Worm (Caenorhabditis elegans) whole organism, mixed stage, embryonic: ENCODE results near the gene fbxb-74.

Experiments used
- M03D4.4 ChIP-seq: sonication (generic microtip); optimal IDR thresholded peaks from 2 replicates; lab custom pipeline; 2017; ENCODE audit warnings: mild to moderate bottlenecking, missing genetic modification characterization, missing compliant biosample characterization
- blmp-1 ChIP-seq: fragments of 150-350 bp; optimal IDR thresholded peaks from 2 replicates; lab custom pipeline; 2014; ENCODE audit warnings: missing biosample characterization, missing genetic modification characterization
- ceh-39 ChIP-seq: fragments of 150-350 bp; optimal IDR thresholded peaks from 2 replicates; lab custom pipeline; 2014; ENCODE audit warnings: missing biosample characterization, missing genetic modification characterization
- ceh-43 ChIP-seq: fragments of 200-800 bp; sonication (Bioruptor generic); optimal IDR thresholded peaks from 2 replicates; lab custom pipeline; 2018; ENCODE audit warnings: mild to moderate bottlenecking, missing genetic modification characterization, moderate library complexity, missing compliant biosample characterization
- ceh-83 ChIP-seq: fragments of 200-800 bp; sonication (Bioruptor generic); optimal IDR thresholded peaks from 2 replicates; lab custom pipeline; 2018; ENCODE audit warnings: mild to moderate bottlenecking, missing genetic modification characterization, missing compliant biosample characterization
- ces-1 ChIP-seq: fragments of 150-350 bp; optimal IDR thresholded peaks from 2 replicates; lab custom pipeline; 2014; ENCODE audit warnings: missing biosample characterization, missing genetic modification reagents, missing genetic modification characterization
- cnd-1 ChIP-seq: fragments of 200-800 bp; sonication (Bioruptor generic); optimal IDR thresholded peaks from 2 replicates; lab custom pipeline; 2018; ENCODE audit warnings: mild to moderate bottlenecking, missing genetic modification characterization, missing compliant biosample characterization
- elt-1 ChIP-seq: sonication (generic microtip); optimal IDR thresholded peaks from 2 replicates; lab custom pipeline; 2017; ENCODE audit warnings: missing genetic modification characterization, mild to moderate bottlenecking, missing compliant biosample characterization, antibody characterized with exemption, moderate library complexity, borderline replicate concordance; ENCODE audit not compliant: insufficient read depth
- flh-1 ChIP-seq: fragments of 200-800 bp; sonication (Bioruptor generic); optimal IDR thresholded peaks from 2 replicates; lab custom pipeline; 2018; ENCODE audit warnings: mild to moderate bottlenecking, missing genetic modification characterization, moderate library complexity, missing compliant biosample characterization
- ham-2 ChIP-seq: fragments of 200-800 bp; sonication (Bioruptor generic); optimal IDR thresholded peaks from 2 replicates; lab custom pipeline; 2018; ENCODE audit warnings: mild to moderate bottlenecking, missing genetic modification characterization, missing compliant biosample characterization
- hlh-1 ChIP-seq: fragments of 150-350 bp; optimal IDR thresholded peaks from 2 replicates; lab custom pipeline; 2014; ENCODE audit warnings: missing biosample characterization, missing genetic modification reagents, missing genetic modification characterization
- lin-13 ChIP-seq: fragments of 150-350 bp; optimal IDR thresholded peaks from 2 replicates; lab custom pipeline; 2014; ENCODE audit warnings: missing biosample characterization, missing genetic modification characterization
- lin-32 ChIP-seq: fragments of 200-800 bp; sonication (Bioruptor generic); optimal IDR thresholded peaks from 2 replicates; lab custom pipeline; 2018; ENCODE audit warnings: mild to moderate bottlenecking, missing genetic modification characterization, missing compliant biosample characterization
- lsy-2 ChIP-seq: fragments of 150-350 bp; optimal IDR thresholded peaks from 2 replicates; lab custom pipeline; 2014; ENCODE audit warnings: missing biosample characterization, missing genetic modification characterization
- mab-5 ChIP-seq: fragments of 150-350 bp; optimal IDR thresholded peaks from 2 replicates; lab custom pipeline; 2014; ENCODE audit warnings: missing biosample characterization, missing genetic modification characterization
- mep-1 ChIP-seq: fragments of 150-350 bp; optimal IDR thresholded peaks from 2 replicates; lab custom pipeline; 2017; ENCODE audit warnings: missing biosample characterization, missing genetic modification reagents, missing genetic modification characterization, inconsistent platforms
- mls-2 ChIP-seq: sonication (generic microtip); optimal IDR thresholded peaks from 2 replicates; lab custom pipeline; 2016; ENCODE audit warnings: mild to moderate bottlenecking, missing genetic modification characterization, moderate library complexity, missing compliant biosample characterization
- nhr-12 ChIP-seq: fragments of 150-350 bp; optimal IDR thresholded peaks from 2 replicates; lab custom pipeline; 2014; ENCODE audit warnings: missing biosample characterization, missing genetic modification characterization
- nhr-2 ChIP-seq: fragments of 150-350 bp; optimal IDR thresholded peaks from 2 replicates; lab custom pipeline; 2014; ENCODE audit warnings: missing biosample characterization, missing genetic modification characterization
- nhr-237 ChIP-seq: fragments of 150-350 bp; optimal IDR thresholded peaks from 2 replicates; lab custom pipeline; 2014; ENCODE audit warnings: missing biosample characterization, missing genetic modification characterization
- nhr-28 ChIP-seq: fragments of 150-350 bp; optimal IDR thresholded peaks from 2 replicates; lab custom pipeline; 2014; ENCODE audit warnings: missing biosample characterization, missing genetic modification characterization
- nhr-76 ChIP-seq: sonication (generic microtip); optimal IDR thresholded peaks from 2 replicates; lab custom pipeline; 2017; ENCODE audit warnings: missing biosample characterization, missing genetic modification characterization
- sem-2 ChIP-seq: fragments of 200-800 bp; sonication (Bioruptor generic); optimal IDR thresholded peaks from 2 replicates; lab custom pipeline; 2018; ENCODE audit warnings: mild to moderate bottlenecking, missing genetic modification characterization, missing compliant biosample characterization
- snpc-4 ChIP-seq: fragments of 150-350 bp; optimal IDR thresholded peaks from 2 replicates; lab custom pipeline; 2014; ENCODE audit warnings: missing biosample characterization, missing genetic modification characterization
- sptf-1 ChIP-seq: sonication (generic microtip); optimal IDR thresholded peaks from 2 replicates; lab custom pipeline; 2017; ENCODE audit warnings: mild to moderate bottlenecking, missing genetic modification characterization, moderate library complexity, missing compliant biosample characterization
- tbx-8 ChIP-seq: fragments of 200-800 bp; sonication (Bioruptor generic); optimal IDR thresholded peaks from 2 replicates; lab custom pipeline; 2018; ENCODE audit warnings: mild to moderate bottlenecking, missing genetic modification characterization, moderate library complexity, missing compliant biosample characterization
- unc-120 ChIP-seq: sonication (generic microtip); optimal IDR thresholded peaks from 2 replicates; lab custom pipeline; 2017; ENCODE audit warnings: missing genetic modification characterization, missing compliant biosample characterization; ENCODE audit not compliant: poor library complexity, severe bottlenecking
- unc-39 ChIP-seq: fragments of 150-350 bp; optimal IDR thresholded peaks from 2 replicates; lab custom pipeline; 2014; ENCODE audit warnings: missing biosample characterization, missing genetic modification characterization
- unc-62 ChIP-seq: fragments of 150-350 bp; optimal IDR thresholded peaks from 2 replicates; lab custom pipeline; 2014; ENCODE audit warnings: missing biosample characterization, missing genetic modification reagents, missing genetic modification characterization
- zip-8 ChIP-seq: fragments of 150-350 bp; optimal IDR thresholded peaks from 2 replicates; lab custom pipeline; 2014; ENCODE audit warnings: missing biosample characterization, missing genetic modification characterization

fbxb-74 gene

DNA sequence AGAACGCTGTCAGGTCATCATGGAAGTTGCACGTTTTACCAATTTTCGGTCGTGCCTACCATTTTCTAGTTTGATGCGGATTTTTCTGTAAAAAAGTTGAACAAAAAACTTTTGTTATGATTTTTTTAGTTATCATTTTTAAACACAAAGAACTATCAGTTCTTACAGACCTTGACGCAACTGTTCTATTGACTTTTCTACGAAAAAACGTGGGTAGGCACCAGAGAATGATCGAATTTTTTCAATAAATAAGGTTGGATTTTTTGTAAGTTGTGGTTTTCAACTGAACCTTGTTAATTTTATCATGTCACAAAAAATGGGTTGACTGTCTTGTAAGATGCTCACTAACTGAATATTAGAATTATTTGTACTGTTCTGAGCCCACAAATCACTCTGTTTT is 39.5 kb upstream of the fbxb-74 start:
- TF ChIP-seq ceh-43 (GFP tag; lab: Kevin White, UChicago) (no peak), hlh-1 (tag; lab: Kevin White, UChicago) (no peak), nhr-28 (tag; lab: Kevin White, UChicago) (no peak), cnd-1 (tag; lab: Kevin White, UChicago) (no peak), nhr-76 (tag; lab: Kevin White, UChicago) (no peak), lsy-2 (no peak), ceh-83 (no peak), lin-13 (tag; lab: Kevin White, UChicago) (no peak), zip-8 (tag; lab: Kevin White, UChicago) (no peak), unc-62 (GFP tag; lab: Kevin White, UChicago) (no peak), snpc-4 (tag; lab: Kevin White, UChicago) (no peak), nhr-2 (no peak), nhr-237 (tag; lab: Kevin White, UChicago) (no peak)

DNA sequence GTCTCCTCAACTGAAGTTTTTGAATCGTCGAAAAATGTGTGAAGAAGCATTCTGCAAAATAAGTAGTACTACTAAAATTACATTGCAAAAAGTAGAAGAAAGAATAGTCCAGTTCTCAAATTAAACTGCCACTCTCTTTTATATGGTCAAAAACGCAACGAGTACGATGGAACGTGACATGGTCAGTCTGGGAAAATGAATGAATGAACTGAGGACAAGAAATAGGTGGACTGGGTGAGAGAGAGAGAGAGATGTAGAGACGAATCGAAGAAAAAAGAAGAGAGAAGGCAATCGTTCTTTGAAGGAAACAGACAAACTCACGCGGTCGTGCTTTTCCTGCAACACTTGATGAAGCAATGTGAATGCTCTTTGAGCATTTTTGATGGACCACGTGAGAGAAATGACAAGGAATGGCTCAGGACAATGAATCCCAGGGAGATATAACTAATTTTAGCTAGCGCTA is 38.0 kb upstream of the fbxb-74 start, which contains the start of gene M01H9.3:
Gene M01H9.3, minus strand, starts transcription at position 51 of the 463 bp plus-strand sequence.
- TF ChIP-seq sem-2 (no peak), mep-1 (tag; lab: Kevin White, UChicago) (peak; percentile 19), unc-120 (tag; lab: Kevin White, UChicago) (peak; percentile 35)
- TF ChIP-seq, all 35 proteins: peak for 2

DNA sequence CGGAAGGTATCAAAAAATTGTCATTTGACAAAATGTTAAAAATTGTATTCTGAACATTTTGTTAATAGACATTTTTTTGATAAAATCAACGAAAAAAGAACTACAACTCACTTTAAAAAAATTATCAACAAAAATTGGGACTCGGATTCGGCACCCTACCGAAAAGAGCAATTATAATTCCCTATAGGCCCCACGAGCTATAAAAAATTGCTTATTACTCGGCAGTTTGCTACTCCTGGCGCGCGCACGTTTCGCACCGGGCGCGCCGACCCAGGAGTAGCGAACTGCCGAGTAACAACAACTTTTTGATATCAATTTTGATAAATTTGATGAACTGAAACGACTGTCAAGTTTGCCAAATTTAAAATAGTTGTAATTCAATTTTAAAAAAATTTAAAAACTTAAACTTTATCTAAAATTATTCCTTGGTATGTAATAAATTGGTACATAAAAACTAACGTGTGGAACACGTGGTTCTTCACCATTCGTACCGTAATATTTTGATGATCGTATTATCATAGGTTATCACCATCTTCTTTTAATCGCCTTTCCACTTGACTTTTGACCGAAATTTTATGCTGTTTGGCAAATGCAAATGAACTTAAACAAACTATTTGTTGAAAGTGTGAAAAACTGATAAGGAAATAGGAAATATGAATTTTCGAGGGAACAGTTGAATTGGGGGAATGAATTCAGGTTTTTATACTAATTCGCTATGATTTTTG is 36.4 kb upstream of the fbxb-74 start:
- no peak for TF ChIP-seq snpc-4 (tag; lab: Kevin White, UChicago)
- TF ChIP-seq unc-39 (tag; lab: Kevin White, UChicago): no peak
- no peak for TF ChIP-seq nhr-12 (tag; lab: Kevin White, UChicago)
- no peak for TF ChIP-seq nhr-237 (tag; lab: Kevin White, UChicago)
- no peak for TF ChIP-seq nhr-76 (tag; lab: Kevin White, UChicago)
- no peak for TF ChIP-seq elt-1 (tag; lab: Kevin White, UChicago)
- no peak for TF ChIP-seq ces-1
- no peak for TF ChIP-seq lin-32 (GFP tag; lab: Kevin White, UChicago)
- TF ChIP-seq mls-2 (tag; lab: Kevin White, UChicago): no peak
- TF ChIP-seq ham-2 (GFP tag; lab: Kevin White, UChicago): no peak
- TF ChIP-seq mab-5 (tag; lab: Kevin White, UChicago): no peak
- TF ChIP-seq lsy-2: no peak

DNA sequence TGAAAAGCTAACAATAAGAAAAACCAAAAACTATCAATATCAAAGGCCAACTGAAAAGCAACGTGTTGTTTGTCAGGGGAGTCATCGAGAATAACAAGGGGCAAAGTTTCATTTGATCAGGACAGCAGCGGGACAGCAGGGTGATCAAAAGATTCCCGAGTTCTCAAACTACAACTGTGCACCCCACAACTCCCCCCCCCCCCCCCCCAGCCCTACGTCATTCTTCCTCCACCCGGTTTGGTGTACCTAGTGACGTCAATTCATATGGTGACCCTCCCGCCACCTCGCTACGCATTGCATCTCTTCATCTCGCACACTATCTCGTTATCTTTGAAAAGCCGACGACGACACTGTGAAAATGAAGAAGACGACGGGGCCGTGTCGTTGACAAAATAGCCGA is 34.7 kb upstream of the fbxb-74 start:
- TF ChIP-seq tbx-8 (GFP tag; lab: Kevin White, UChicago) (no peak), mls-2 (tag; lab: Kevin White, UChicago) (no peak), nhr-28 (tag; lab: Kevin White, UChicago) (no peak), M03D4.4 (tag; lab: Kevin White, UChicago) (no peak), cnd-1 (tag; lab: Kevin White, UChicago) (no peak), flh-1 (no peak), ceh-39 (tag; lab: Kevin White, UChicago) (no peak), lin-13 (tag; lab: Kevin White, UChicago) (no peak), lsy-2 (no peak), hlh-1 (tag; lab: Kevin White, UChicago) (no peak), lin-32 (GFP tag; lab: Kevin White, UChicago) (no peak), mep-1 (tag; lab: Kevin White, UChicago) (no peak), blmp-1 (tag; lab: Kevin White, UChicago) (no peak), ham-2 (GFP tag; lab: Kevin White, UChicago) (no peak), elt-1 (tag; lab: Kevin White, UChicago) (no peak), sptf-1 (tag; lab: Kevin White, UChicago) (no peak), nhr-2 (no peak)
- TF ChIP-seq, all 35 proteins: peak for 0
